Fruit fly (Drosophila melanogaster) S2 (cell line): ENCODE data around the gene Rrp5.

ENCODE experiments used
- CG8478 ChIP-seq: fragments of >200 bp; optimal IDR thresholded peaks from 2 replicates; lab custom pipeline; 2018
- CTCF ChIP-seq, 2 experiments: fragments of >200 bp; optimal IDR thresholded peaks; 2 replicates each; lab custom pipeline; 2018

- TF ChIP-seq CG8478 (lab: Kevin White, UChicago) (no peak), CTCF (optimal IDR thresholded peaks at IDR 0.05; lab: Kevin White, UChicago) (no peak)
These were observed 31.6 kb downstream of the Rrp5 start for dm6 chr3R:24301520-24301919.
